Fruit fly (Drosophila melanogaster): ENCODE data around the gene spg.

dm6 chr3R:28810942-28811676 lies 34.0 kb upstream of the spg start, which contains the start of gene wdn:
- TF ChIP-seq h (optimal IDR thresholded peaks at IDR 0.05), result no peak
- TF ChIP-seq insv (optimal IDR thresholded peaks at IDR 0.05), result no peak
- no peak for TF ChIP-seq psq (optimal IDR thresholded peaks at IDR 0.05)
- no peak for TF ChIP-seq ttk (optimal IDR thresholded peaks at IDR 0.05)
- no peak for TF ChIP-seq Sin3A (optimal IDR thresholded peaks at IDR 0.05)
